Worm (Caenorhabditis elegans) whole organism, L3 larva: ENCODE results near the gene srv-26.

Experiments
- elt-3 ChIP-seq, 3 experiments: fragments of 150-350 bp in 1 of 3; sonication (generic microtip) in 2 of 3; optimal IDR thresholded peaks; 2 replicates in 2 of 3; 4 replicates in 1 of 3; lab custom pipeline; 2014 to 2017; ENCODE audit warnings: missing biosample characterization in 3 of 3, missing genetic modification characterization in 3 of 3
- nhr-28 ChIP-seq: fragments of 150-350 bp; optimal IDR thresholded peaks from 2 replicates; lab custom pipeline; 2014; ENCODE audit warnings: missing biosample characterization, missing genetic modification characterization
- nhr-76 ChIP-seq: fragments of 150-350 bp; sonication (generic microtip); optimal IDR thresholded peaks from 5 replicates; lab custom pipeline; 2014; ENCODE audit warnings: missing biosample characterization, missing genetic modification characterization
- sea-2 ChIP-seq: fragments of 150-350 bp; sonication (generic microtip); optimal IDR thresholded peaks from 4 replicates; lab custom pipeline; 2014; ENCODE audit warnings: missing biosample characterization, missing genetic modification reagents, missing genetic modification characterization
- ztf-11 ChIP-seq: fragments of 150-350 bp; optimal IDR thresholded peaks from 2 replicates; lab custom pipeline; 2014; ENCODE audit warnings: missing biosample characterization, missing genetic modification characterization

DNA sequence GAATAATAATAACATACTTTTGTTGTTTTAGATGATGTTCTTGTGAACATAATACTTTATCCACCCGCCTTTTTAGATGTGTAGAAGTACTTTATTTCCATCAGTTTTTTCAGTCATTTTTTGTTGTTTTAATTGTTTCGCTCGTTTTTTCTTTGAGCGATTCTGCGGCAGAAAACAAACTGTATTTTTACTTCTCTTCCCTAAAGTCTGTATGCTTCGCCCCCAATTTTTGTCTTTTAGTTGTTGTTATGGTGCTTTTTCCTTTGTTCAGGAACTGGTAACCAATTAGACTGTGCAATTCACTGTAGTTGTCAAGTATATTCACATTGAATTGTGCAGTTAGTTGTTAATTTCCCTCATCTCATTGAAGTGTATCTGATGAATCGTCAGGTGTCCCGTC lies 24.1 kb upstream of the srv-26 start:
- TF ChIP-seq elt-3 (tag; optimal IDR thresholded peaks at IDR 0.05; lab: Kevin White, UChicago) (no peak), sea-2 (GFP tag; lab: Kevin White, UChicago) (no peak), nhr-76 (tag; lab: Kevin White, UChicago) (no peak), ztf-11 (tag; lab: Kevin White, UChicago) (no peak), nhr-28 (no peak)
